Fruit fly (Drosophila melanogaster) whole organism, embryonic: ENCODE measurements around the gene CG14111.

Experiments used
- Bteb2 ChIP-seq: fragments of 200-800 bp; sonication (Bioruptor generic); optimal IDR thresholded peaks from 2 replicates; lab custom pipeline; 2016; ENCODE audit warnings: missing biosample characterization, missing genetic modification characterization
- CG12219 ChIP-seq: fragments of 200-800 bp; sonication (Bioruptor generic); optimal IDR thresholded peaks from 3 replicates; lab custom pipeline; 2018; ENCODE audit warnings: missing biosample characterization, mild to moderate bottlenecking, missing genetic modification characterization
- CG1233 ChIP-seq: fragments of 200-800 bp; sonication (Bioruptor generic); optimal IDR thresholded peaks from 4 replicates; lab custom pipeline; 2018; ENCODE audit warnings: missing biosample characterization, mild to moderate bottlenecking, missing genetic modification characterization
- CG12744 ChIP-seq: fragments of 200-800 bp; sonication (Bioruptor generic); optimal IDR thresholded peaks from 2 replicates; lab custom pipeline; 2016; ENCODE audit warnings: missing biosample characterization, missing genetic modification characterization
- CG13624 ChIP-seq: fragments of 200-800 bp; sonication (Bioruptor generic); optimal IDR thresholded peaks from 2 replicates; lab custom pipeline; 2016; ENCODE audit warnings: missing biosample characterization, missing genetic modification characterization
- CG14710 ChIP-seq: fragments of 200-800 bp; sonication (Bioruptor generic); optimal IDR thresholded peaks from 3 replicates; lab custom pipeline; 2019; ENCODE audit warnings: missing biosample characterization, mild to moderate bottlenecking, missing genetic modification characterization, moderate library complexity
- CG15073 ChIP-seq: fragments of 200-800 bp; sonication (Bioruptor generic); optimal IDR thresholded peaks from 2 replicates; lab custom pipeline; 2016; ENCODE audit warnings: missing biosample characterization, missing genetic modification characterization
- CG17829 ChIP-seq: fragments of 200-800 bp; optimal IDR thresholded peaks from 2 replicates; lab custom pipeline; 2019; ENCODE audit warnings: missing biosample characterization, mild to moderate bottlenecking, missing genetic modification characterization, moderate library complexity
- CG34422 ChIP-seq: fragments of 200-800 bp; sonication (Bioruptor generic); IDR thresholded peaks from 3 replicates; pipeline ENCODE4 v1.3.6; 2022; ENCODE audit warnings: missing biosample characterization, missing genetic modification characterization
- CG4424 ChIP-seq: fragments of 200-800 bp; sonication (Bioruptor generic); optimal IDR thresholded peaks from 3 replicates; lab custom pipeline; 2016; ENCODE audit warnings: missing biosample characterization, missing genetic modification characterization
- CG6654 ChIP-seq: fragments of 200-800 bp; sonication (Bioruptor generic); optimal IDR thresholded peaks from 2 replicates; lab custom pipeline; 2017; ENCODE audit warnings: missing biosample characterization, mild to moderate bottlenecking, missing genetic modification characterization
- CG6765 ChIP-seq: fragments of 200-800 bp; sonication (Bioruptor generic); optimal IDR thresholded peaks from 3 replicates; lab custom pipeline; 2017; ENCODE audit warnings: missing biosample characterization, mild to moderate bottlenecking, missing genetic modification characterization
- CG6813 ChIP-seq: fragments of 200-800 bp; sonication (Bioruptor generic); optimal IDR thresholded peaks from 2 replicates; lab custom pipeline; 2017; ENCODE audit warnings: missing biosample characterization, missing genetic modification characterization, mild to moderate bottlenecking, moderate library complexity, missing genetic modification reagents
- CG8924 ChIP-seq: fragments of 200-800 bp; optimal IDR thresholded peaks from 3 replicates; lab custom pipeline; 2019; ENCODE audit warnings: missing biosample characterization, mild to moderate bottlenecking, missing genetic modification characterization, moderate library complexity
- Doc2 ChIP-seq: fragments of 200-800 bp; sonication (Bioruptor generic); IDR thresholded peaks from 2 replicates; pipeline ENCODE4 v1.3.6; 2022; ENCODE audit warnings: missing biosample characterization, missing genetic modification characterization
- Dref ChIP-seq: fragments of 200-800 bp; sonication (Bioruptor generic); IDR thresholded peaks from 2 replicates; pipeline ENCODE4 v1.3.6; 2022; ENCODE audit warnings: missing biosample characterization, missing genetic modification characterization
- ERR ChIP-seq: fragments of 200-800 bp; sonication (Bioruptor generic); optimal IDR thresholded peaks from 2 replicates; lab custom pipeline; 2016; ENCODE audit warnings: missing biosample characterization, missing genetic modification characterization
- Ets97D ChIP-seq: fragments of 200-800 bp; sonication (Bioruptor generic); optimal IDR thresholded peaks from 3 replicates; lab custom pipeline; 2016; ENCODE audit warnings: missing biosample characterization, missing genetic modification characterization
- Gug ChIP-seq: fragments of 200-800 bp; sonication (Bioruptor generic); IDR thresholded peaks from 4 replicates; pipeline ENCODE4 v1.3.6; 2022; ENCODE audit warnings: missing biosample characterization, missing genetic modification characterization
- Hr3 ChIP-seq: fragments of 200-800 bp; sonication (Bioruptor generic); optimal IDR thresholded peaks from 3 replicates; lab custom pipeline; 2016; ENCODE audit warnings: missing biosample characterization, missing genetic modification characterization
- MBD-R2 ChIP-seq: fragments of 200-800 bp; sonication (Bioruptor generic); IDR thresholded peaks from 2 replicates; pipeline ENCODE4 v1.3.6; 2022; ENCODE audit warnings: missing biosample characterization, missing genetic modification characterization
- MESR4 ChIP-seq: fragments of 200-800 bp; sonication (Bioruptor generic); optimal IDR thresholded peaks from 2 replicates; lab custom pipeline; 2018; ENCODE audit warnings: missing biosample characterization, mild to moderate bottlenecking, missing genetic modification characterization, moderate library complexity
- Med ChIP-seq: fragments of 200-800 bp; sonication (Bioruptor generic); peaks from one replicate; lab custom pipeline; 2016; ENCODE audit warnings: missing biosample characterization, missing genetic modification characterization, mild to moderate bottlenecking, inconsistent platforms, moderate library complexity
- Sry-δ ChIP-seq: fragments of 200-800 bp; sonication (Bioruptor generic); optimal IDR thresholded peaks from 2 replicates; lab custom pipeline; 2016; ENCODE audit warnings: missing biosample characterization, missing genetic modification characterization
- Usf ChIP-seq: fragments of 200-800 bp; sonication (Bioruptor generic); optimal IDR thresholded peaks from 2 replicates; lab custom pipeline; 2017; ENCODE audit warnings: missing genotype, missing biosample characterization, missing genetic modification characterization
- ato ChIP-seq: fragments of 200-800 bp; sonication (Bioruptor generic); IDR thresholded peaks from 2 replicates; pipeline ENCODE4 v1.3.6; 2022; ENCODE audit warnings: missing biosample characterization, missing genetic modification characterization; ENCODE audit not compliant: partially characterized antibody
- bigmax ChIP-seq: fragments of 200-800 bp; sonication (Bioruptor generic); optimal IDR thresholded peaks from 2 replicates; lab custom pipeline; 2018; ENCODE audit warnings: missing biosample characterization, mild to moderate bottlenecking, missing genetic modification characterization
- cad ChIP-seq: fragments of >200 bp; optimal IDR thresholded peaks from 2 replicates; lab custom pipeline; 2017; ENCODE audit warnings: missing biosample characterization, missing genetic modification characterization
- chm ChIP-seq: fragments of 200-800 bp; sonication (Bioruptor generic); IDR thresholded peaks from 2 replicates; pipeline ENCODE4 v1.3.6; 2022; ENCODE audit warnings: missing biosample characterization, missing genetic modification characterization
- dati ChIP-seq: fragments of 200-800 bp; sonication (Bioruptor generic); IDR thresholded peaks from 2 replicates; pipeline ENCODE4 v1.3.6; 2022; ENCODE audit warnings: missing biosample characterization, missing genetic modification characterization
- hbn ChIP-seq: fragments of 200-800 bp; sonication (Bioruptor generic); IDR thresholded peaks from 2 replicates; pipeline ENCODE4 v1.3.6; 2022; ENCODE audit warnings: missing biosample characterization, missing genetic modification characterization; ENCODE audit not compliant: partially characterized antibody
- hkb ChIP-seq, 2 experiments: fragments of 200-800 bp in 1 of 2; fragments of >200 bp in 1 of 2; sonication (Bioruptor generic) in 1 of 2; IDR thresholded peaks in 1 of 2; optimal IDR thresholded peaks in 1 of 2; 2 replicates each; pipeline versions ENCODE4 v1.3.6 to Lab custom; 2017 to 2022; ENCODE audit warnings: missing biosample characterization in 1 of 2, missing genetic modification characterization in 1 of 2
- ken ChIP-seq: fragments of 200-800 bp; sonication (Bioruptor generic); IDR thresholded peaks from 3 replicates; pipeline ENCODE4 v1.3.6; 2022; ENCODE audit warnings: missing biosample characterization, missing genetic modification characterization
- mld ChIP-seq: fragments of 200-800 bp; sonication (Bioruptor generic); IDR thresholded peaks from 3 replicates; pipeline ENCODE4 v1.3.6; 2022; ENCODE audit warnings: missing biosample characterization, missing genetic modification characterization; ENCODE audit not compliant: partially characterized antibody
- odd ChIP-seq: fragments of 200-800 bp; sonication (Bioruptor generic); optimal IDR thresholded peaks from 2 replicates; lab custom pipeline; 2017; ENCODE audit warnings: missing biosample characterization, mild to moderate bottlenecking, missing genetic modification characterization
- org-1 ChIP-seq: fragments of 200-800 bp; sonication (Bioruptor generic); optimal IDR thresholded peaks from 2 replicates; lab custom pipeline; 2017; ENCODE audit warnings: missing biosample characterization, missing genetic modification characterization
- otp ChIP-seq: fragments of 200-800 bp; sonication (Bioruptor generic); IDR thresholded peaks from 3 replicates; pipeline ENCODE4, ENCODE4 v1.3.6; 2022; ENCODE audit warnings: missing biosample characterization, missing genetic modification characterization
- phol ChIP-seq: fragments of 200-800 bp; sonication (Bioruptor generic); optimal IDR thresholded peaks from 3 replicates; lab custom pipeline; 2018; ENCODE audit warnings: missing biosample characterization, mild to moderate bottlenecking, missing genetic modification characterization, moderate library complexity
- prd ChIP-seq, 3 experiments: fragments of >200 bp in 2 of 3; fragments of 200-800 bp in 1 of 3; sonication (Bioruptor generic) in 1 of 3; optimal IDR thresholded peaks in 2 of 3; IDR thresholded peaks in 1 of 3; 2 replicates in 2 of 3; 3 replicates in 1 of 3; pipeline versions ENCODE4 v1.3.6 to Lab custom; 2017 to 2022; ENCODE audit warnings: missing biosample characterization in 1 of 3, missing genetic modification characterization in 1 of 3
- row ChIP-seq: fragments of 200-800 bp; sonication (Bioruptor generic); IDR thresholded peaks from 3 replicates; pipeline ENCODE4 v1.3.6; 2022; ENCODE audit warnings: missing biosample characterization, missing genetic modification characterization
- slbo ChIP-seq: fragments of 200-800 bp; sonication (Bioruptor generic); IDR thresholded peaks from 2 replicates; pipeline ENCODE4 v1.3.6; 2022; ENCODE audit warnings: missing biosample characterization, missing genetic modification characterization
- sqz ChIP-seq: fragments of 200-800 bp; sonication (Bioruptor generic); optimal IDR thresholded peaks from 3 replicates; lab custom pipeline; 2018; ENCODE audit warnings: missing biosample characterization, mild to moderate bottlenecking, missing genetic modification characterization
- tio ChIP-seq: fragments of 200-800 bp; sonication (Bioruptor generic); optimal IDR thresholded peaks from 2 replicates; lab custom pipeline; 2017; ENCODE audit warnings: missing biosample characterization, missing genetic modification characterization, inconsistent platforms
- vnd ChIP-seq: fragments of 200-800 bp; sonication (Bioruptor generic); IDR thresholded peaks from 3 replicates; pipeline ENCODE4 v1.3.6; 2022; ENCODE audit warnings: missing biosample characterization, missing genetic modification characterization; ENCODE audit not compliant: partially characterized antibody
- wdn ChIP-seq: fragments of 200-800 bp; sonication (Bioruptor generic); IDR thresholded peaks from 2 replicates; pipeline ENCODE4 v1.3.6; 2022; ENCODE audit warnings: missing biosample characterization, missing genetic modification characterization
- z ChIP-seq: fragments of 200-800 bp; sonication (Bioruptor generic); IDR thresholded peaks from 3 replicates; pipeline ENCODE4 v1.3.6; 2022; ENCODE audit warnings: missing biosample characterization, missing genetic modification characterization
- zfh1 ChIP-seq: fragments of 200-800 bp; sonication (Bioruptor generic); IDR thresholded peaks from 3 replicates; pipeline ENCODE4 v1.3.6; 2022; ENCODE audit warnings: missing biosample characterization, missing genetic modification characterization

The CG14111 gene

DNA sequence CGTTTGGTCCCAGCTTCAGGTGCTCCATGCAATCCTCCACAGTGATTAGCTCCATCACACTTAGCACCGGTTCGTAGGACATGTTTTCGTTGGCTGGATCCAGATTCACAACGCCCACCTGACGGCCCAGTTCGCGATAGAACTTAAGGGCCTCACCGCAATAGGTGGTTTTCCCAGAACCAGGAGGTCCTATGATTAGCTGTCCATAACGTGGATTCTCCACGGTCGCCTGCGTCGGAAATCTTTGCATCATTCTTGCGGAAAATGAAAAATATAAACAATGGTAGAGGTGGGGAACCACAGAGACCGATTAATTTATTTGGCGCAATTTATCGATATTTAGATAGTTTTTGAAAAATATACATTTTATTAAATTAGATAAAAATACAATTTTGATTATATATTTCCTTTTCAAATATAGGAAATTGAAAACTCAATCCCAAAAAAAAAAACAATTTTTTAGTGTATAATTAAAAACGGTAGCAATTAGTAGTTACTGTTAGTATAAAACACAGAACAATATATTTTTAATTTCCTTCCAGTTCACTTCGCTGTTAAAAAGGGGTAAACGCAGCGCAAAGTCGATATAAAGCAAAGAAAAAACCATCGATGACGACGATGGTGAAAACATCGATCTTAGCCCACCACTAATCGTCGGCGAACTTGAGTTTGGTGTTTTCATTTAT is 34.6 kb downstream of the CG14111 start, which contains the start of the genes CG10222 and flr (continued):
- no peak for TF ChIP-seq CG12744 (GFP tag; lab: Kevin White, UChicago)
- TF ChIP-seq CG14710 (tag; lab: Kevin White, UChicago): peak; percentile 58
- no peak for TF ChIP-seq sqz (GFP tag; lab: Kevin White, UChicago)
- TF ChIP-seq prd (optimal IDR thresholded peaks at IDR 0.05; lab: Kevin White, UChicago): no peak
- no peak; the same call in 2 of the 3 replicates for TF ChIP-seq prd (GFP tag; IDR thresholded peaks at IDR 0.05; lab: Robert Waterston, UW)
- TF ChIP-seq phol (tag; lab: Kevin White, UChicago): peak; percentile 36
- no peak for TF ChIP-seq dati (GFP tag; lab: Robert Waterston, UW)
- TF ChIP-seq row (GFP tag; lab: Robert Waterston, UW): peak; percentile 77

DNA sequence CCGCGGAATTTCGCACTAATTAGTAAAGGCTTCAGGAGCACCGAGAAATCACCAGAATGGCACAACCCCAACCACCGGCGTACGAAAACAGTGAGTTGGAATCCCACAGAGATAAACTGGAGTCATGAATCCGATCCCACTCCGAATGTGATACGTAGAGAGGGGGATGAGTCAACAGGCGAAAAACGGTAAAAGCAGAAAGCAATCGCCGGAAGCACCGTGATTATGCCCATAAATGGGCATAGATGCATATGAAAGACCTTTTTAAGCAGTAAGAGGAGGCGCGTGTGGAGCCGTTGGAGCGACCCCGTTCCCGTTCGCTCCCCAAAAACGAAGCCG is 35.1 kb downstream of the CG14111 start:
- TF ChIP-seq tio (GFP tag; lab: Kevin White, UChicago): no peak
- TF ChIP-seq Gug: no peak
- TF ChIP-seq CG13624 (GFP tag; lab: Kevin White, UChicago): no peak
- no peak for TF ChIP-seq CG6813
- TF ChIP-seq Bteb2 (GFP tag; lab: Kevin White, UChicago): no peak
- no peak for TF ChIP-seq ERR (GFP tag; lab: Kevin White, UChicago)
- TF ChIP-seq mld: 0 out of 3 replicates have a peak, but pooled peaks have one; percentile 4
- no peak for TF ChIP-seq CG12219 (GFP tag; lab: Kevin White, UChicago)
- no peak for TF ChIP-seq Dref (GFP tag; lab: Robert Waterston, UW)
- no peak for TF ChIP-seq CG1233
- TF ChIP-seq Usf: no peak
- TF ChIP-seq otp (GFP tag; lab: Robert Waterston, UW): 0 out of 3 replicates have a peak, but pooled peaks have one; percentile 25
- 0 out of 3 replicates have a peak, but pooled peaks have one; percentile 5 for TF ChIP-seq zfh1 (GFP tag; lab: Robert Waterston, UW)
- no peak for TF ChIP-seq Doc2 (GFP tag; lab: Robert Waterston, UW)
- TF ChIP-seq ken (GFP tag; lab: Robert Waterston, UW): 0 out of 3 replicates have a peak, but pooled peaks have one; percentile 20
- TF ChIP-seq Hr3: no peak
- peak; percentile 61 for TF ChIP-seq MESR4
- peak; percentile 52 for TF ChIP-seq Med
- TF ChIP-seq Sry-δ (GFP tag; lab: Kevin White, UChicago): peak; percentile 20
- TF ChIP-seq hkb (optimal IDR thresholded peaks at IDR 0.05; lab: Kevin White, UChicago): no peak
- 0 out of 2 replicates have a peak, but pooled peaks have one; percentile 9 for TF ChIP-seq hkb (GFP tag; IDR thresholded peaks at IDR 0.05; lab: Robert Waterston, UW)
- TF ChIP-seq CG6765: no peak
- no peak for TF ChIP-seq CG6654 (GFP tag; lab: Kevin White, UChicago)
- TF ChIP-seq cad (GFP tag; lab: Kevin White, UChicago): no peak
- no peak for TF ChIP-seq slbo (GFP tag; lab: Robert Waterston, UW)
- TF ChIP-seq org-1 (GFP tag; lab: Kevin White, UChicago): no peak
- no peak for TF ChIP-seq CG8924 (tag; lab: Kevin White, UChicago)
- TF ChIP-seq CG15073: no peak
- TF ChIP-seq MBD-R2 (GFP tag; lab: Robert Waterston, UW): peak; percentile 25; the same call in 1 of the 2 replicates
- TF ChIP-seq odd (GFP tag; lab: Kevin White, UChicago): no peak
- 0 out of 2 replicates have a peak, but pooled peaks have one; percentile 0 for TF ChIP-seq hbn
- TF ChIP-seq z (GFP tag; lab: Robert Waterston, UW): no peak
- no peak for TF ChIP-seq wdn (GFP tag; lab: Robert Waterston, UW)
- peak; percentile 50; the same call in 1 of the 2 replicates for TF ChIP-seq ato (GFP tag; lab: Robert Waterston, UW)
- TF ChIP-seq CG34422 (GFP tag; lab: Robert Waterston, UW): peak; percentile 22; the same call in 1 of the 3 replicates
- TF ChIP-seq Ets97D (GFP tag; lab: Kevin White, UChicago): no peak
- no peak for TF ChIP-seq CG4424 (GFP tag; lab: Kevin White, UChicago)
- TF ChIP-seq chm (GFP tag; lab: Robert Waterston, UW): peak; percentile 22; the same call in 1 of the 2 replicates
- TF ChIP-seq vnd (GFP tag; lab: Robert Waterston, UW): no peak; the same call in 2 of the 3 replicates
- no peak for TF ChIP-seq CG17829 (tag; lab: Kevin White, UChicago)
- no peak for TF ChIP-seq bigmax
